Worm (Caenorhabditis elegans) whole organism, late embryonic: Measurements from ENCODE around the gene aex-2.

Experiments used
- C08G9.2 ChIP-seq: sonication (generic microtip); optimal IDR thresholded peaks from 2 replicates; lab custom pipeline; 2016; ENCODE audit warnings: mild to moderate bottlenecking, missing genetic modification characterization, moderate library complexity, missing compliant biosample characterization
- C38D4.7 ChIP-seq: fragments of 200-800 bp; sonication (Bioruptor generic); optimal IDR thresholded peaks from 2 replicates; lab custom pipeline; 2018; ENCODE audit warnings: mild to moderate bottlenecking, missing genetic modification characterization, moderate library complexity, missing compliant biosample characterization
- F13H6.1 ChIP-seq: sonication (generic microtip); optimal IDR thresholded peaks from 2 replicates; lab custom pipeline; 2016; ENCODE audit warnings: missing genetic modification characterization, missing compliant biosample characterization
- T23F11.4 ChIP-seq: fragments of 200-800 bp; sonication (Bioruptor generic); optimal IDR thresholded peaks from 2 replicates; lab custom pipeline; 2018; ENCODE audit warnings: mild to moderate bottlenecking, missing genetic modification characterization, missing compliant biosample characterization
- ceh-18 ChIP-seq: sonication (generic microtip); optimal IDR thresholded peaks from 2 replicates; lab custom pipeline; 2016; ENCODE audit warnings: missing genetic modification characterization, missing compliant biosample characterization
- ceh-22 ChIP-seq: sonication (generic microtip); optimal IDR thresholded peaks from 2 replicates; lab custom pipeline; 2017; ENCODE audit warnings: missing biosample characterization, missing genetic modification characterization
- ceh-30 ChIP-seq: fragments of 150-350 bp; optimal IDR thresholded peaks from 2 replicates; lab custom pipeline; 2014; ENCODE audit warnings: missing biosample characterization, missing genetic modification characterization
- ceh-34 ChIP-seq: sonication (generic microtip); optimal IDR thresholded peaks from 2 replicates; lab custom pipeline; 2016; ENCODE audit warnings: mild to moderate bottlenecking, missing genetic modification characterization, missing compliant biosample characterization
- ceh-45 ChIP-seq: fragments of 200-800 bp; sonication (Bioruptor generic); IDR thresholded peaks from 2 replicates; pipeline ENCODE4 v1.3.6; 2022; ENCODE audit warnings: missing genetic modification reagents, missing genetic modification characterization, missing compliant biosample characterization
- ceh-6 ChIP-seq: fragments of 200-800 bp; sonication (Bioruptor generic); optimal IDR thresholded peaks from 2 replicates; lab custom pipeline; 2018; ENCODE audit warnings: mild to moderate bottlenecking, missing genetic modification characterization, missing compliant biosample characterization
- ets-4 ChIP-seq: sonication (generic microtip); optimal IDR thresholded peaks from 2 replicates; lab custom pipeline; 2016; ENCODE audit warnings: missing genetic modification characterization, missing compliant biosample characterization
- fax-1 ChIP-seq: sonication (generic microtip); optimal IDR thresholded peaks from 2 replicates; lab custom pipeline; 2016; ENCODE audit warnings: missing genotype, missing genetic modification characterization, missing compliant biosample characterization
- gmeb-2 ChIP-seq: sonication (generic microtip); optimal IDR thresholded peaks from 2 replicates; lab custom pipeline; 2016; ENCODE audit warnings: missing genetic modification characterization, inconsistent platforms, missing compliant biosample characterization
- hlh-15 ChIP-seq: sonication (generic microtip); optimal IDR thresholded peaks from 2 replicates; lab custom pipeline; 2016; ENCODE audit warnings: missing genetic modification characterization, missing compliant biosample characterization
- hlh-30 ChIP-seq: sonication (generic microtip); optimal IDR thresholded peaks from 2 replicates; lab custom pipeline; 2017; ENCODE audit warnings: antibody characterized with exemption, missing genetic modification characterization, missing compliant biosample characterization; ENCODE audit not compliant: insufficient read depth
- hlh-6 ChIP-seq: sonication (generic microtip); optimal IDR thresholded peaks from 2 replicates; lab custom pipeline; 2016; ENCODE audit warnings: missing genotype, missing genetic modification characterization, missing compliant biosample characterization
- hlh-8 ChIP-seq: sonication (generic microtip); optimal IDR thresholded peaks from 2 replicates; lab custom pipeline; 2016; ENCODE audit warnings: missing genotype, missing genetic modification characterization, missing compliant biosample characterization
- lim-6 ChIP-seq: sonication (generic microtip); optimal IDR thresholded peaks from 2 replicates; lab custom pipeline; 2016; ENCODE audit warnings: missing genetic modification characterization, missing compliant biosample characterization
- lin-11 ChIP-seq: fragments of 200-800 bp; sonication (Bioruptor generic); optimal IDR thresholded peaks from 2 replicates; lab custom pipeline; 2018; ENCODE audit warnings: mild to moderate bottlenecking, missing genetic modification characterization, missing compliant biosample characterization
- madf-2 ChIP-seq: sonication (generic microtip); optimal IDR thresholded peaks from 2 replicates; lab custom pipeline; 2017; ENCODE audit warnings: missing genetic modification characterization, missing compliant biosample characterization
- mec-3 ChIP-seq: sonication (generic microtip); optimal IDR thresholded peaks from 2 replicates; lab custom pipeline; 2016; ENCODE audit warnings: borderline replicate concordance, missing genetic modification characterization, missing compliant biosample characterization
- nfya-1 ChIP-seq: sonication (generic microtip); optimal IDR thresholded peaks from 2 replicates; lab custom pipeline; 2017; ENCODE audit warnings: missing genetic modification characterization, mild to moderate bottlenecking, missing compliant biosample characterization, antibody characterized with exemption, moderate library complexity
- nhr-11 ChIP-seq: fragments of 150-350 bp; optimal IDR thresholded peaks from 2 replicates; lab custom pipeline; 2014; ENCODE audit warnings: missing biosample characterization, missing genetic modification characterization
- nhr-232 ChIP-seq: sonication (generic microtip); optimal IDR thresholded peaks from 2 replicates; lab custom pipeline; 2016; ENCODE audit warnings: missing genetic modification characterization, missing compliant biosample characterization
- pat-9 ChIP-seq: fragments of 200-800 bp; sonication (Bioruptor generic); optimal IDR thresholded peaks from 2 replicates; lab custom pipeline; 2018; ENCODE audit warnings: mild to moderate bottlenecking, missing genetic modification characterization, moderate library complexity, missing compliant biosample characterization
- pax-1 ChIP-seq: fragments of 150-350 bp; optimal IDR thresholded peaks from 2 replicates; lab custom pipeline; 2014; ENCODE audit warnings: missing biosample characterization, missing genetic modification characterization
- pha-2 ChIP-seq: sonication (generic microtip); optimal IDR thresholded peaks from 2 replicates; lab custom pipeline; 2017; ENCODE audit warnings: mild to moderate bottlenecking, missing genetic modification characterization, missing compliant biosample characterization
- pros-1 ChIP-seq: fragments of 150-350 bp; optimal IDR thresholded peaks from 2 replicates; lab custom pipeline; 2014; ENCODE audit warnings: missing biosample characterization, missing genetic modification reagents, missing genetic modification characterization
- sdc-2 ChIP-seq: sonication (generic microtip); optimal IDR thresholded peaks from 2 replicates; lab custom pipeline; 2016; ENCODE audit warnings: missing genotype, missing genetic modification characterization, missing compliant biosample characterization
- sox-2 ChIP-seq: fragments of 200-800 bp; sonication (Bioruptor generic); IDR thresholded peaks from 2 replicates; pipeline ENCODE4 v1.3.6; 2022; ENCODE audit warnings: missing genetic modification reagents, missing genetic modification characterization, missing compliant biosample characterization
- syd-9 ChIP-seq: sonication (generic microtip); optimal IDR thresholded peaks from 2 replicates; lab custom pipeline; 2016; ENCODE audit warnings: mild to moderate bottlenecking, missing genetic modification characterization, moderate library complexity, missing compliant biosample characterization
- tbx-7 ChIP-seq: sonication (generic microtip); optimal IDR thresholded peaks from 2 replicates; lab custom pipeline; 2016; ENCODE audit warnings: missing genotype, missing genetic modification characterization, missing compliant biosample characterization
- unc-42 ChIP-seq: sonication (generic microtip); optimal IDR thresholded peaks from 2 replicates; lab custom pipeline; 2016; ENCODE audit warnings: missing genotype, missing genetic modification characterization, missing compliant biosample characterization
- unc-86 ChIP-seq: sonication (generic microtip); optimal IDR thresholded peaks from 2 replicates; lab custom pipeline; 2016; ENCODE audit warnings: missing genetic modification characterization, missing compliant biosample characterization

aex-2 gene

ce11 chrX:9622609-9623008, 30.3 kb downstream of the aex-2 start (continued):
- TF ChIP-seq nhr-232 (peak; percentile 18), lin-11 (tag; lab: Kevin White, UChicago) (peak; percentile 13), C38D4.7 (GFP tag; lab: Kevin White, UChicago) (peak; percentile 38), sdc-2 (peak; percentile 22), gmeb-2 (tag; lab: Kevin White, UChicago) (peak; percentile 13), unc-86 (tag; lab: Kevin White, UChicago) (no peak), lim-6 (tag; lab: Kevin White, UChicago) (no peak), nhr-11 (no peak), pat-9 (tag; lab: Kevin White, UChicago) (peak; percentile 27), madf-2 (tag; lab: Kevin White, UChicago) (peak; percentile 5), syd-9 (tag; lab: Kevin White, UChicago) (peak; percentile 45), F13H6.1 (tag; lab: Kevin White, UChicago) (no peak), ceh-34 (tag; lab: Kevin White, UChicago) (no peak), sox-2 (GFP tag; lab: Robert Waterston, UW) (peak; percentile 9; the same call in 1 of the 2 replicates), C08G9.2 (tag; lab: Kevin White, UChicago) (peak; percentile 0), ceh-6 (GFP tag; lab: Kevin White, UChicago) (peak; percentile 2), nfya-1 (tag; lab: Kevin White, UChicago) (no peak), fax-1 (no peak), T23F11.4 (GFP tag; lab: Kevin White, UChicago) (peak; percentile 11), mec-3 (tag; lab: Kevin White, UChicago) (no peak)

ce11 chrX:9620136-9620535, 32.8 kb downstream of the aex-2 start, which contains the start of gene C11E4.8:
Gene C11E4.8 (plus strand): TSS chrX:9620436.
- TF ChIP-seq pat-9 (tag; lab: Kevin White, UChicago) (no peak), T23F11.4 (GFP tag; lab: Kevin White, UChicago) (no peak), ceh-18 (no peak), tbx-7 (tag; lab: Kevin White, UChicago) (no peak), ceh-45 (GFP tag; lab: Robert Waterston, UW) (no peak), hlh-15 (no peak), nhr-232 (no peak), C38D4.7 (GFP tag; lab: Kevin White, UChicago) (no peak), fax-1 (no peak), pha-2 (tag; lab: Kevin White, UChicago) (no peak), ceh-22 (tag; lab: Kevin White, UChicago) (no peak), hlh-30 (no peak)

ce11 chrX:9616919-9617318, 36.0 kb downstream of the aex-2 start, which contains the start of gene C11E4.7:
Gene C11E4.7 (plus strand): TSS chrX:9617219.
- TF ChIP-seq pax-1 (tag; lab: Kevin White, UChicago): no peak
- TF ChIP-seq ceh-30 (tag; lab: Kevin White, UChicago): no peak
- TF ChIP-seq nhr-232: no peak
- TF ChIP-seq hlh-8 (tag; lab: Kevin White, UChicago): no peak
- no peak for TF ChIP-seq T23F11.4 (GFP tag; lab: Kevin White, UChicago)
- no peak for TF ChIP-seq tbx-7 (tag; lab: Kevin White, UChicago)
- no peak for TF ChIP-seq unc-86 (tag; lab: Kevin White, UChicago)
- no peak for TF ChIP-seq hlh-6
- no peak for TF ChIP-seq C38D4.7 (GFP tag; lab: Kevin White, UChicago)
- TF ChIP-seq ets-4: no peak

ce11 chrX:9610040-9610613, 42.8 kb downstream of the aex-2 start, which contains the start of gene C11E4.6:
Gene C11E4.6 (plus strand): TSS chrX:9610563.
- TF ChIP-seq pros-1 (no peak), unc-42 (peak; percentile 14)
- TF ChIP-seq, all 69 proteins: peak for 1
